Worm (Caenorhabditis elegans): ENCODE results near the gene srh-22.

ce11 chrV:4934406-4934805 lies 12.3 kb downstream of the srh-22 start, which contains the start of gene catp-2:
- TF ChIP-seq jun-1 (tag; optimal IDR thresholded peaks at IDR 0.05): no peak
- TF ChIP-seq aly-2 (tag; optimal IDR thresholded peaks at IDR 0.05): no peak
- no peak for TF ChIP-seq egl-27 (tag; optimal IDR thresholded peaks at IDR 0.05)
- no peak for TF ChIP-seq eor-1 (tag; optimal IDR thresholded peaks at IDR 0.05)
- TF ChIP-seq nhr-237 (tag; optimal IDR thresholded peaks at IDR 0.05): no peak

All from whole organism, L3 larva.